Fruit fly (Drosophila melanogaster) whole organism, embryonic: ENCODE measurements around the gene drl.
A peak's percentile ranks its signal among the peaks of the same experiment; 100 is the strongest.

Source experiments
- Adf1 ChIP-seq: fragments of 200-800 bp; sonication (Bioruptor generic); IDR thresholded peaks from 2 replicates; pipeline ENCODE4 v1.3.6; 2022; ENCODE audit warnings: missing biosample characterization, missing genetic modification characterization
- Atf6 ChIP-seq: fragments of 200-800 bp; sonication (Bioruptor generic); IDR thresholded peaks from 2 replicates; pipeline ENCODE4 v1.3.6; 2022; ENCODE audit warnings: missing biosample characterization, missing genetic modification characterization
- BEAF-32 ChIP-seq: fragments of 200-800 bp; sonication (Bioruptor generic); optimal IDR thresholded peaks from 3 replicates; lab custom pipeline; 2017; ENCODE audit warnings: missing biosample characterization, missing genetic modification characterization, mild to moderate bottlenecking, moderate library complexity, missing genetic modification reagents
- Bteb2 ChIP-seq: fragments of 200-800 bp; sonication (Bioruptor generic); optimal IDR thresholded peaks from 2 replicates; lab custom pipeline; 2016; ENCODE audit warnings: missing biosample characterization, missing genetic modification characterization
- CG10267 ChIP-seq: fragments of 200-800 bp; sonication (Bioruptor generic); optimal IDR thresholded peaks from 2 replicates; lab custom pipeline; 2018; ENCODE audit warnings: missing biosample characterization, mild to moderate bottlenecking, missing genetic modification characterization, moderate library complexity
- CG10462 ChIP-seq: fragments of 200-800 bp; sonication (Bioruptor generic); optimal IDR thresholded peaks from 2 replicates; lab custom pipeline; 2016; ENCODE audit warnings: missing biosample characterization, missing genetic modification characterization
- CG11560 ChIP-seq: fragments of 200-800 bp; sonication (Bioruptor generic); IDR thresholded peaks from 3 replicates; pipeline ENCODE4 v1.3.6; 2022; ENCODE audit warnings: missing biosample characterization, missing genetic modification characterization
- CG12769 ChIP-seq: fragments of 200-800 bp; sonication (Bioruptor generic); optimal IDR thresholded peaks from 2 replicates; lab custom pipeline; 2019; ENCODE audit warnings: missing biosample characterization, mild to moderate bottlenecking, missing genetic modification characterization, moderate library complexity
- CG13894 ChIP-seq: fragments of 200-800 bp; sonication (Bioruptor generic); optimal IDR thresholded peaks from 3 replicates; lab custom pipeline; 2018; ENCODE audit warnings: missing biosample characterization, mild to moderate bottlenecking, missing genetic modification characterization, moderate library complexity
- CG17186 ChIP-seq: fragments of 200-800 bp; sonication (Bioruptor generic); optimal IDR thresholded peaks from 3 replicates; lab custom pipeline; 2017; ENCODE audit warnings: missing biosample characterization, missing genetic modification reagents, missing genetic modification characterization
- CG2199 ChIP-seq: fragments of 200-800 bp; sonication (Bioruptor generic); IDR thresholded peaks from 3 replicates; pipeline ENCODE4 v1.3.6; 2022; ENCODE audit warnings: missing biosample characterization, missing genetic modification characterization
- CG2875 ChIP-seq: fragments of 200-800 bp; sonication (Bioruptor generic); optimal IDR thresholded peaks from 2 replicates; lab custom pipeline; 2017; ENCODE audit warnings: missing biosample characterization, mild to moderate bottlenecking, missing genetic modification characterization, missing genetic modification reagents
- CG32532 ChIP-seq: fragments of 200-800 bp; sonication (Bioruptor generic); IDR thresholded peaks from 2 replicates; pipeline ENCODE4 v1.3.6; 2022; ENCODE audit warnings: missing biosample characterization, missing genetic modification characterization
- CG4360 ChIP-seq: fragments of 200-800 bp; sonication (Bioruptor generic); IDR thresholded peaks from 2 replicates; pipeline ENCODE4 v1.3.6; 2022; ENCODE audit warnings: missing biosample characterization, missing genetic modification characterization
- CG6791 ChIP-seq: fragments of 200-800 bp; sonication (Bioruptor generic); IDR thresholded peaks from 3 replicates; pipeline ENCODE4 v1.3.6; 2022; ENCODE audit warnings: missing biosample characterization, missing genetic modification characterization; ENCODE audit not compliant: partially characterized antibody
- CG8281 ChIP-seq: fragments of 200-800 bp; sonication (Bioruptor generic); optimal IDR thresholded peaks from 2 replicates; lab custom pipeline; 2018; ENCODE audit warnings: missing biosample characterization, mild to moderate bottlenecking, missing genetic modification characterization, moderate library complexity
- CG8924 ChIP-seq: fragments of 200-800 bp; optimal IDR thresholded peaks from 3 replicates; lab custom pipeline; 2019; ENCODE audit warnings: missing biosample characterization, mild to moderate bottlenecking, missing genetic modification characterization, moderate library complexity
- CG9437 ChIP-seq: fragments of 200-800 bp; sonication (Bioruptor generic); optimal IDR thresholded peaks from 2 replicates; lab custom pipeline; 2018; ENCODE audit warnings: missing biosample characterization, mild to moderate bottlenecking, missing genetic modification characterization
- D19A ChIP-seq: fragments of 200-800 bp; optimal IDR thresholded peaks from 3 replicates; lab custom pipeline; 2019; ENCODE audit warnings: missing biosample characterization, mild to moderate bottlenecking, missing genetic modification characterization, moderate library complexity
- ERR ChIP-seq: fragments of 200-800 bp; sonication (Bioruptor generic); optimal IDR thresholded peaks from 2 replicates; lab custom pipeline; 2016; ENCODE audit warnings: missing biosample characterization, missing genetic modification characterization
- HLHmδ ChIP-seq: fragments of 200-800 bp; sonication (Bioruptor generic); optimal IDR thresholded peaks from 2 replicates; lab custom pipeline; 2018; ENCODE audit warnings: missing biosample characterization, mild to moderate bottlenecking, missing genetic modification characterization, moderate library complexity
- Med ChIP-seq: fragments of 200-800 bp; sonication (Bioruptor generic); peaks from one replicate; lab custom pipeline; 2016; ENCODE audit warnings: missing biosample characterization, missing genetic modification characterization, mild to moderate bottlenecking, inconsistent platforms, moderate library complexity
- Xrp1 ChIP-seq: fragments of 200-800 bp; sonication (Bioruptor generic); IDR thresholded peaks from 2 replicates; pipeline ENCODE4 v1.3.6; 2022; ENCODE audit warnings: missing biosample characterization, missing genetic modification characterization
- abd-A ChIP-seq: fragments of 200-800 bp; sonication (Bioruptor generic); optimal IDR thresholded peaks from 3 replicates; lab custom pipeline; 2019; ENCODE audit warnings: missing biosample characterization, mild to moderate bottlenecking, missing genetic modification characterization, moderate library complexity
- cg ChIP-seq: fragments of 200-800 bp; sonication (Bioruptor generic); optimal IDR thresholded peaks from 3 replicates; lab custom pipeline; 2019; ENCODE audit warnings: missing biosample characterization, mild to moderate bottlenecking, missing genetic modification characterization, moderate library complexity
- chinmo ChIP-seq: fragments of 200-800 bp; sonication (Bioruptor generic); IDR thresholded peaks from 4 replicates; pipeline ENCODE4 v1.3.6; 2022; ENCODE audit warnings: missing biosample characterization, missing genetic modification characterization; ENCODE audit not compliant: partially characterized antibody
- ci ChIP-seq: fragments of 200-800 bp; sonication (Bioruptor generic); IDR thresholded peaks from 3 replicates; pipeline ENCODE4 v1.3.6; 2022; ENCODE audit warnings: missing biosample characterization, missing genetic modification characterization
- crol ChIP-seq: fragments of 200-800 bp; sonication (Bioruptor generic); IDR thresholded peaks from 2 replicates; pipeline ENCODE4 v1.3.6; 2022; ENCODE audit warnings: missing biosample characterization, missing genetic modification characterization
- ftz-f1 ChIP-seq: fragments of 200-800 bp; sonication (Bioruptor generic); optimal IDR thresholded peaks from 2 replicates; lab custom pipeline; 2016; ENCODE audit warnings: missing biosample characterization, missing genetic modification characterization
- grn ChIP-seq: fragments of 200-800 bp; sonication (Bioruptor generic); optimal IDR thresholded peaks from 3 replicates; lab custom pipeline; 2017; ENCODE audit warnings: missing biosample characterization, missing genetic modification characterization
- mirr ChIP-seq: fragments of 200-800 bp; sonication (Bioruptor generic); optimal IDR thresholded peaks from 3 replicates; lab custom pipeline; 2018; ENCODE audit warnings: missing biosample characterization, mild to moderate bottlenecking, missing genetic modification characterization
- mld ChIP-seq: fragments of 200-800 bp; sonication (Bioruptor generic); IDR thresholded peaks from 3 replicates; pipeline ENCODE4 v1.3.6; 2022; ENCODE audit warnings: missing biosample characterization, missing genetic modification characterization; ENCODE audit not compliant: partially characterized antibody
- nom ChIP-seq: fragments of 200-800 bp; sonication (Bioruptor generic); optimal IDR thresholded peaks from 2 replicates; lab custom pipeline; 2017; ENCODE audit warnings: missing biosample characterization, missing genetic modification characterization, mild to moderate bottlenecking, moderate library complexity, missing genetic modification reagents
- pfk ChIP-seq: fragments of 200-800 bp; sonication (Bioruptor generic); optimal IDR thresholded peaks from 2 replicates; lab custom pipeline; 2018; ENCODE audit warnings: missing biosample characterization, mild to moderate bottlenecking, missing genetic modification characterization, moderate library complexity
- sd ChIP-seq: fragments of 200-800 bp; sonication (Bioruptor generic); optimal IDR thresholded peaks from 3 replicates; lab custom pipeline; 2018; ENCODE audit warnings: missing biosample characterization, mild to moderate bottlenecking, missing genetic modification characterization, moderate library complexity
- sna ChIP-seq: fragments of 200-800 bp; sonication (Bioruptor generic); IDR thresholded peaks from 2 replicates; pipeline ENCODE4 v1.3.6; 2022; ENCODE audit warnings: missing biosample characterization, missing genetic modification characterization; ENCODE audit not compliant: partially characterized antibody
- tll ChIP-seq, 2 experiments: fragments of 200-800 bp in 1 of 2; fragments of >200 bp in 1 of 2; sonication (Bioruptor generic) in 1 of 2; optimal IDR thresholded peaks; 2 replicates each; lab custom pipeline; 2017 to 2019; ENCODE audit warnings: missing biosample characterization in 2 of 2, missing genetic modification characterization in 2 of 2, mild to moderate bottlenecking in 1 of 2, moderate library complexity in 1 of 2
- ttk ChIP-seq: fragments of 200-800 bp; sonication (Bioruptor generic); IDR thresholded peaks from 2 replicates; pipeline ENCODE4 v2.1.2; 2022; ENCODE audit warnings: missing biosample characterization, missing genetic modification characterization
- z ChIP-seq: fragments of 200-800 bp; sonication (Bioruptor generic); IDR thresholded peaks from 3 replicates; pipeline ENCODE4 v1.3.6; 2022; ENCODE audit warnings: missing biosample characterization, missing genetic modification characterization
- zen ChIP-seq: fragments of 200-800 bp; sonication (Bioruptor generic); optimal IDR thresholded peaks from 3 replicates; lab custom pipeline; 2018; ENCODE audit warnings: missing biosample characterization, mild to moderate bottlenecking, missing genetic modification characterization, moderate library complexity
- zen2 ChIP-seq: fragments of 200-800 bp; sonication (Bioruptor generic); IDR thresholded peaks from 3 replicates; pipeline ENCODE4 v1.3.6; 2022; ENCODE audit warnings: missing biosample characterization, missing genetic modification characterization; ENCODE audit not compliant: partially characterized antibody

Gene drl

DNA sequence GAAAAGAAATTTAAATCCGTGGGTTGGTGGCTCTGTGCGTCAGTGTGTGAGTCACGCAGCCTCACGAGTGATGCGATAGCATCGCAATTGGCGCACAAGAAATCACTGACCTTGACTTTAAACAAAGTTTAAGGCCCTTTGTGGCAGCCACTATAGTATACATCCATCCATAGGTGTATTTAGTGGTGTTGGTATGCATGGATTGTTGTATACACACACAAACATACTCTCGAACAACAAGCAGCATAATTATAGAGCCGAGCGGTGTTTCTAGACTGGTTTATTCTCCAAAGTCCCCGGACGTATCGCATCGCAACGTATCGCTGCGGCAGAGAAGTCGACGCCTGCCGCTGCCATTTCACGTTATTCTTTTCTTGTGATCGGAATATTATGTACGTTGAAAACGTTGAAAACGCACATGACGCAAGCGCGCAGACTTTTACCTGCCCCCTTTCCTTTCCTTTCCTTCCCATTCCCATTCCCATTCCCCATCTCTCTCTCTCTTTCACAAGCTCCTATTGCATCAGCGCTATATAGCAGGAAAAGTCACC is 33.3 kb upstream of the drl start (continued):
- peak; percentile 11 for TF ChIP-seq HLHmδ (GFP tag; lab: Kevin White, UChicago)
- peak; percentile 24 for TF ChIP-seq ftz-f1
- 0 out of 2 replicates have a peak, but pooled peaks have one; percentile 7 for TF ChIP-seq Xrp1 (GFP tag; lab: Robert Waterston, UW)
- TF ChIP-seq pfk (GFP tag; lab: Kevin White, UChicago) = peak; percentile 81
- TF ChIP-seq cg = peak; percentile 82
- peak; percentile 28; the same call in 1 of the 2 replicates for TF ChIP-seq CG32532 (GFP tag; lab: Robert Waterston, UW)
- 0 out of 3 replicates have a peak, but pooled peaks have one; percentile 9 for TF ChIP-seq ci (GFP tag; lab: Robert Waterston, UW)
- peak; percentile 68 for TF ChIP-seq CG13894 (tag; lab: Kevin White, UChicago)
- no peak for TF ChIP-seq mirr (GFP tag; lab: Kevin White, UChicago)
- TF ChIP-seq CG8924 (tag; lab: Kevin White, UChicago) = no peak
- TF ChIP-seq sd (tag; lab: Kevin White, UChicago) = peak; percentile 52
- no peak for TF ChIP-seq ttk (GFP tag; lab: Robert Waterston, UW)
- no peak for TF ChIP-seq CG10267 (tag; lab: Kevin White, UChicago)
- peak; percentile 36 for TF ChIP-seq BEAF-32 (GFP tag; lab: Kevin White, UChicago)
- no peak for TF ChIP-seq zen (tag; lab: Kevin White, UChicago)
- TF ChIP-seq Med (GFP tag; lab: Kevin White, UChicago) = peak; percentile 76
- TF ChIP-seq sna (GFP tag; lab: Robert Waterston, UW) = no peak
- 0 out of 3 replicates have a peak, but pooled peaks have one; percentile 39 for TF ChIP-seq mld
- no peak for TF ChIP-seq ERR
- peak; percentile 44; the same call in 1 of the 3 replicates for TF ChIP-seq CG6791 (GFP tag; lab: Robert Waterston, UW)
- TF ChIP-seq CG9437 = peak; percentile 9
- peak; percentile 13 for TF ChIP-seq grn
- peak; percentile 66 for TF ChIP-seq crol (GFP tag; lab: Robert Waterston, UW)
- TF ChIP-seq D19A (tag; lab: Kevin White, UChicago) = peak; percentile 38
- 0 out of 2 replicates have a peak, but pooled peaks have one; percentile 29 for TF ChIP-seq CG4360
- TF ChIP-seq nom (GFP tag; lab: Kevin White, UChicago) = peak; percentile 41
- no peak for TF ChIP-seq CG10462 (GFP tag; lab: Kevin White, UChicago)
- no peak for TF ChIP-seq Bteb2 (GFP tag; lab: Kevin White, UChicago)
- TF ChIP-seq Adf1 (GFP tag; lab: Robert Waterston, UW) = peak; percentile 78
- peak; percentile 11 for TF ChIP-seq abd-A (tag; lab: Kevin White, UChicago)
- peak; percentile 70; the same call in 1 of the 3 replicates for TF ChIP-seq CG2199 (GFP tag; lab: Robert Waterston, UW)
- peak; percentile 4 for TF ChIP-seq CG8281 (tag; lab: Kevin White, UChicago)
- TF ChIP-seq z (GFP tag; lab: Robert Waterston, UW) = 0 out of 3 replicates have a peak, but pooled peaks have one; percentile 44
- no peak for TF ChIP-seq CG17186
- TF ChIP-seq chinmo (GFP tag; lab: Robert Waterston, UW) = peak; percentile 94; the same call in 3 of the 4 replicates
- peak in 1 of 2 experiments; percentile 74 for TF ChIP-seq tll (GFP tag; optimal IDR thresholded peaks at IDR 0.05; lab: Kevin White, UChicago)
- no peak for TF ChIP-seq CG2875 (GFP tag; lab: Kevin White, UChicago)
- TF ChIP-seq zen2 (GFP tag; lab: Robert Waterston, UW) = no peak
- TF ChIP-seq CG11560 (tag; lab: Robert Waterston, UW) = no peak
- 0 out of 2 replicates have a peak, but pooled peaks have one; percentile 12 for TF ChIP-seq Atf6
- peak; percentile 46 for TF ChIP-seq CG12769 (tag; lab: Kevin White, UChicago)
